Fruit fly (Drosophila melanogaster): ENCODE data around the gene pigeon.

The pigeon gene

dm6 chr2L:19164933-19165813 is 20.7 kb upstream of the pigeon start (continued):
- TF ChIP-seq nau (GFP tag; optimal IDR thresholded peaks at IDR 0.05): peak; percentile 96
- TF ChIP-seq H15 (GFP tag; IDR thresholded peaks at IDR 0.05): peak; percentile 97
- TF ChIP-seq sna (GFP tag; IDR thresholded peaks at IDR 0.05; ENCODE audit: partially characterized antibody): 0 out of 2 replicates have a peak, but pooled peaks have one; percentile 18
- TF ChIP-seq BEAF-32 (GFP tag; optimal IDR thresholded peaks at IDR 0.05): peak; percentile 11
- TF ChIP-seq h (optimal IDR thresholded peaks at IDR 0.05): no peak
- TF ChIP-seq CG4328 (GFP tag; optimal IDR thresholded peaks at IDR 0.05): peak; percentile 92
- no peak for TF ChIP-seq hb (GFP tag; IDR thresholded peaks at IDR 0.05; ENCODE audit: partially characterized antibody)
- TF ChIP-seq CG6683 (GFP tag; optimal IDR thresholded peaks at IDR 0.05): peak; percentile 93
- TF ChIP-seq Xrp1 (GFP tag; IDR thresholded peaks at IDR 0.05): peak; percentile 99
- TF ChIP-seq CG7357 (GFP tag; IDR thresholded peaks at IDR 0.05): peak; percentile 93
- TF ChIP-seq Camta (GFP tag; optimal IDR thresholded peaks at IDR 0.05): peak; percentile 98
- TF ChIP-seq Ssrp (tag; optimal IDR thresholded peaks at IDR 0.05): peak; percentile 97
- peak; percentile 91 for TF ChIP-seq CG11723 (GFP tag; optimal IDR thresholded peaks at IDR 0.05)
- peak; percentile 95 for TF ChIP-seq CG8290 (GFP tag; optimal IDR thresholded peaks at IDR 0.05)
- TF ChIP-seq CG8290 (tag; optimal IDR thresholded peaks at IDR 0.05): peak; percentile 70 to 83
- TF ChIP-seq CG12104 (GFP tag; optimal IDR thresholded peaks at IDR 0.05): peak; percentile 90
- peak; percentile 95 for TF ChIP-seq trem (tag; optimal IDR thresholded peaks at IDR 0.05)
- no peak for TF ChIP-seq hth (optimal IDR thresholded peaks at IDR 0.05)
- TF ChIP-seq Atf3 (GFP tag; optimal IDR thresholded peaks at IDR 0.05): peak; percentile 89
- peak; percentile 69; the same call in 1 of the 2 replicates for TF ChIP-seq Doc2 (GFP tag; IDR thresholded peaks at IDR 0.05)
- TF ChIP-seq CG13123 (GFP tag; optimal IDR thresholded peaks at IDR 0.05): peak; percentile 93
- peak; percentile 93 for TF ChIP-seq NC2α (GFP tag; optimal IDR thresholded peaks at IDR 0.05)
- TF ChIP-seq CG9727 (GFP tag; optimal IDR thresholded peaks at IDR 0.05): peak; percentile 96
- TF ChIP-seq eve (GFP tag; optimal IDR thresholded peaks at IDR 0.05): peak in 1 of 2 experiments; percentile 38
- TF ChIP-seq CG1024 (GFP tag; IDR thresholded peaks at IDR 0.05): peak; percentile 92
- peak; percentile 97 for TF ChIP-seq ase (GFP tag; IDR thresholded peaks at IDR 0.05)
- peak; percentile 94 for TF ChIP-seq CG4820 (GFP tag; optimal IDR thresholded peaks at IDR 0.05)
- TF ChIP-seq Neu2 (GFP tag; optimal IDR thresholded peaks at IDR 0.05; ENCODE audit: borderline replicate concordance): peak; percentile 83
- no peak; the same call in 1 of the 2 replicates for TF ChIP-seq Dref (GFP tag; IDR thresholded peaks at IDR 0.05)
- peak; percentile 89 for TF ChIP-seq CG5180 (GFP tag; optimal IDR thresholded peaks at IDR 0.05)
- TF ChIP-seq Hand (GFP tag; optimal IDR thresholded peaks at IDR 0.05): peak; percentile 96
- peak; percentile 78; the same call in 1 of the 2 replicates for TF ChIP-seq MBD-R2 (GFP tag; IDR thresholded peaks at IDR 0.05)
- peak; percentile 89 for TF ChIP-seq Vsx1 (GFP tag; optimal IDR thresholded peaks at IDR 0.05)
- TF ChIP-seq nmo (GFP tag; optimal IDR thresholded peaks at IDR 0.05): peak; percentile 97
- peak; percentile 92 for TF ChIP-seq NK7.1 (GFP tag; optimal IDR thresholded peaks at IDR 0.05)
- peak; percentile 98 for TF ChIP-seq ind (GFP tag; optimal IDR thresholded peaks at IDR 0.05)
- TF ChIP-seq zen (tag; optimal IDR thresholded peaks at IDR 0.05): peak; percentile 97
- peak; percentile 85 for TF ChIP-seq CG3065 (GFP tag; optimal IDR thresholded peaks at IDR 0.05)
- TF ChIP-seq CG2202 (tag; optimal IDR thresholded peaks at IDR 0.05): peak; percentile 92
- TF ChIP-seq Dp (GFP tag; optimal IDR thresholded peaks at IDR 0.05): peak; percentile 7
- TF ChIP-seq CHES-1-like (GFP tag; optimal IDR thresholded peaks at IDR 0.05): peak; percentile 92
- peak; percentile 91 for TF ChIP-seq Fer2 (tag; optimal IDR thresholded peaks at IDR 0.05)
- TF ChIP-seq CG12071 (GFP tag; optimal IDR thresholded peaks at IDR 0.05): peak; percentile 96
- TF ChIP-seq esg (GFP tag; conservative IDR thresholded peaks at IDR 0.05): peak; percentile 97
- peak; percentile 98 for TF ChIP-seq CG6689 (GFP tag; IDR thresholded peaks at IDR 0.05)
- peak; percentile 87 for TF ChIP-seq Optix (GFP tag; IDR thresholded peaks at IDR 0.05)
- TF ChIP-seq repo (GFP tag; optimal IDR thresholded peaks at IDR 0.05): peak; percentile 93
- TF ChIP-seq ash1 (GFP tag; optimal IDR thresholded peaks at IDR 0.05): no peak
- TF ChIP-seq Kr (GFP tag; optimal IDR thresholded peaks at IDR 0.05): no peak
